Fruit fly (Drosophila melanogaster): ENCODE measurements around the gene Osi3.

The Osi3 gene

DNA sequence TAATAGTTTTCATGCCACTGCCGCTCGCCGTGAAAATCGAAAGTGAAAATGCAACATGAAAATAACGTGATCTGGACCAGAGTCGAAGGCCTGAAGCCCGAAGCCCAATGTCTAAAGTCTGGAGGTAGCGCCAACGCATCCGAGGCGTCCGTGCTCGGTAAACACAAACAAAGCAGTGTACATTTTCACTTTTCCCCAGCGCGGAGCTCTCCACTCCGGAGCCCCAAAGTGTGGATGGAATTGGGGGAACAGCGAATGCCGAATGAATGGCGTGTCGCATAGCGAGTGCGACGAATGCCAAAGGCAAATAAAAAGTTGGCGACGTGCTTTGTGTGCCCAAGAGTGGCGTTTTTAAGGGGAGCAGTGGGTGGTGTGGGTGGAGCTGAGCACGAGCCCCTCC is 12.6 kb upstream of the Osi3 start (continued):
- TF ChIP-seq CG6813 (GFP tag; optimal IDR thresholded peaks at IDR 0.05) (peak; percentile 8), CG2678 (tag; optimal IDR thresholded peaks at IDR 0.05) (peak; percentile 33), CG31365 (tag; optimal IDR thresholded peaks at IDR 0.05) (peak; percentile 9), croc (GFP tag; conservative IDR thresholded peaks at IDR 0.05) (no peak), CG9797 (GFP tag; optimal IDR thresholded peaks at IDR 0.05) (no peak), kni (GFP tag; optimal IDR thresholded peaks at IDR 0.05) (peak; percentile 75), CG12071 (GFP tag; optimal IDR thresholded peaks at IDR 0.05) (peak; percentile 44), ERR (GFP tag; optimal IDR thresholded peaks at IDR 0.05) (no peak), Awh (GFP tag; IDR thresholded peaks at IDR 0.05) (no peak), sens (GFP tag) (peak; percentile 46), CG31441 (GFP tag; IDR thresholded peaks at IDR 0.05) (0 out of 2 replicates have a peak, but pooled peaks have one; percentile 15), fru (optimal IDR thresholded peaks at IDR 0.05) (no peak), crol (GFP tag; IDR thresholded peaks at IDR 0.05) (peak; percentile 65), CG3065 (GFP tag; optimal IDR thresholded peaks at IDR 0.05) (no peak), GATAe (GFP tag; conservative IDR thresholded peaks at IDR 0.05) (no peak), H2.0 (GFP tag; IDR thresholded peaks at IDR 0.05) (no peak), CG17328 (GFP tag; IDR thresholded peaks at IDR 0.05) (no peak), MESR4 (GFP tag; optimal IDR thresholded peaks at IDR 0.05) (no peak), Med (GFP tag) (peak; percentile 73), CG12769 (tag; optimal IDR thresholded peaks at IDR 0.05) (peak; percentile 52), Deaf1 (tag; optimal IDR thresholded peaks at IDR 0.05) (peak; percentile 57), Blimp-1 (GFP tag; optimal IDR thresholded peaks at IDR 0.05) (peak; percentile 96), hbn (GFP tag; IDR thresholded peaks at IDR 0.05; ENCODE audit: partially characterized antibody) (no peak), tgo (GFP tag; IDR thresholded peaks at IDR 0.05) (no peak), zfh1 (GFP tag; IDR thresholded peaks at IDR 0.05) (0 out of 3 replicates have a peak, but pooled peaks have one; percentile 23), CG10543 (GFP tag; optimal IDR thresholded peaks at IDR 0.05) (peak; percentile 4), nom (GFP tag; optimal IDR thresholded peaks at IDR 0.05) (no peak), tio (GFP tag; optimal IDR thresholded peaks at IDR 0.05) (no peak), bigmax (GFP tag; optimal IDR thresholded peaks at IDR 0.05) (no peak), CG31388 (GFP tag; optimal IDR thresholded peaks at IDR 0.05) (no peak), Spps (tag; optimal IDR thresholded peaks at IDR 0.05) (no peak), emc (GFP tag; optimal IDR thresholded peaks at IDR 0.05) (no peak), Ptx1 (GFP tag; IDR thresholded peaks at IDR 0.05) (no peak), Hmx (GFP tag; optimal IDR thresholded peaks at IDR 0.05) (no peak), Ravus (GFP tag; IDR thresholded peaks at IDR 0.05) (no peak), her (GFP tag; optimal IDR thresholded peaks at IDR 0.05) (no peak), E2f2 (GFP tag; IDR thresholded peaks at IDR 0.05) (no peak), ttk (GFP tag; IDR thresholded peaks at IDR 0.05) (peak; percentile 33; the same call in 1 of the 2 replicates), otp (GFP tag; IDR thresholded peaks at IDR 0.05) (0 out of 3 replicates have a peak, but pooled peaks have one; percentile 36), Hsf (GFP tag; optimal IDR thresholded peaks at IDR 0.05) (no peak), PHDP (tag; optimal IDR thresholded peaks at IDR 0.05) (no peak), CG43689 (GFP tag; IDR thresholded peaks at IDR 0.05) (no peak), CG17359 (tag; optimal IDR thresholded peaks at IDR 0.05) (peak; percentile 26), pnt (GFP tag; optimal IDR thresholded peaks at IDR 0.05) (no peak), CG34376 (GFP tag; optimal IDR thresholded peaks at IDR 0.05) (no peak), sisA (GFP tag; IDR thresholded peaks at IDR 0.05) (peak; percentile 19; the same call in 1 of the 2 replicates), toy (GFP tag; IDR thresholded peaks at IDR 0.05) (no peak), vvl (GFP tag; IDR thresholded peaks at IDR 0.05) (peak; percentile 74; the same call in 1 of the 2 replicates), Sox102F (GFP tag; optimal IDR thresholded peaks at IDR 0.05) (peak; percentile 30), Xrp1 (GFP tag; IDR thresholded peaks at IDR 0.05) (0 out of 2 replicates have a peak, but pooled peaks have one; percentile 19), Tbp (GFP tag; optimal IDR thresholded peaks at IDR 0.05) (no peak), lab (GFP tag; optimal IDR thresholded peaks at IDR 0.05) (peak; percentile 21)

All from whole organism, embryonic.